Worm (Caenorhabditis elegans): ENCODE results near the gene W07G4.7.

W07G4.7 gene

DNA sequence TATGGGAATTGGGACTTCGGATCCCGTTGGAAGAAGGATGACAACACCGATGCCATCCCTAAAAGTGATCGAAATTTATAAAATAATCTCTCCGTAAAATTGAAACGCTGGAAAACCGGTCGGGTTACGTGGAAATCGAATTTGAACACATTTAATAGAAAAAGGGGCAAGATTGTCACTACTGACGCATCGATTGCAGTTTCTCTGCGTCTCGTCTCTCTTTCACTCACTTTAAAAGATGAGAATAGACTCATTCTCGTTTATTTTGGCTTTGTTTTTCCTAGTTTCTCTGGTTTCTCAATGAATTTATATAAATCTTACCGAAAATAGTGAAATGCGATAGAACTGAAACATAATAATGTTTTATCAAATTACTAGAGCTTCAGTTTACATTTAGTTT, 7.2 kb upstream of the W07G4.7 start, which contains the start of gene scyl-1 (continued):
- TF ChIP-seq ceh-63 (GFP tag; optimal IDR thresholded peaks at IDR 0.05) (no peak), elt-2 (tag; optimal IDR thresholded peaks at IDR 0.05) (peak; percentile 37), ceh-90 (tag; optimal IDR thresholded peaks at IDR 0.05) (no peak), pqm-1 (tag; optimal IDR thresholded peaks at IDR 0.05) (no peak), nhr-28 (tag; optimal IDR thresholded peaks at IDR 0.05) (no peak), jun-1 (tag; optimal IDR thresholded peaks at IDR 0.05) (peak; percentile 71), xbp-1 (tag; optimal IDR thresholded peaks at IDR 0.05) (peak; percentile 78), egl-27 (tag; optimal IDR thresholded peaks at IDR 0.05) (no peak), ztf-11 (tag; optimal IDR thresholded peaks at IDR 0.05) (peak in 1 of 2 experiments; percentile 31), nhr-90 (tag; optimal IDR thresholded peaks at IDR 0.05; ENCODE audit: poor library complexity) (peak; percentile 84), ceh-88 (GFP tag; IDR thresholded peaks at IDR 0.05) (no peak), irx-1 (tag; optimal IDR thresholded peaks at IDR 0.05) (peak; percentile 39), nhr-85 (tag) (peak; percentile 94), nhr-11 (tag; optimal IDR thresholded peaks at IDR 0.05) (peak; percentile 21), elt-3 (tag; optimal IDR thresholded peaks at IDR 0.05) (peak in 2 of 6 experiments; percentile 48 to 64), sptf-1 (tag; optimal IDR thresholded peaks at IDR 0.05) (no peak), unc-62 (GFP tag; optimal IDR thresholded peaks at IDR 0.05) (no peak), mef-2 (tag; optimal IDR thresholded peaks at IDR 0.05) (peak; percentile 8), pag-3 (tag; optimal IDR thresholded peaks at IDR 0.05; ENCODE audit: borderline replicate concordance, insufficient read depth) (no peak), grh-1 (GFP tag; IDR thresholded peaks at IDR 0.05) (peak; percentile 83), nhr-71 (tag; optimal IDR thresholded peaks at IDR 0.05) (peak; percentile 91), nhr-20 (tag; optimal IDR thresholded peaks at IDR 0.05) (peak; percentile 89), ceh-82 (tag; optimal IDR thresholded peaks at IDR 0.05) (peak; percentile 37 to 73 (median 64)), nhr-12 (tag; optimal IDR thresholded peaks at IDR 0.05) (no peak), aly-2 (tag; optimal IDR thresholded peaks at IDR 0.05) (peak; percentile 67), unc-86 (tag; optimal IDR thresholded peaks at IDR 0.05) (peak; percentile 64), sup-37 (GFP tag; optimal IDR thresholded peaks at IDR 0.05) (no peak), unc-98 (GFP tag; IDR thresholded peaks at IDR 0.05) (no peak), dsc-1 (tag; optimal IDR thresholded peaks at IDR 0.05) (peak; percentile 66), fkh-4 (tag; optimal IDR thresholded peaks at IDR 0.05; ENCODE audit: borderline replicate concordance) (no peak), blmp-1 (tag; optimal IDR thresholded peaks at IDR 0.05) (peak; percentile 76), nhr-84 (tag; optimal IDR thresholded peaks at IDR 0.05) (no peak), ztf-4 (tag; optimal IDR thresholded peaks at IDR 0.05) (peak; percentile 52), efl-3 (GFP tag; optimal IDR thresholded peaks at IDR 0.05) (no peak), lin-35 (GFP tag; optimal IDR thresholded peaks at IDR 0.05) (peak; percentile 74 to 88), lir-3 (tag; optimal IDR thresholded peaks at IDR 0.05; ENCODE audit: poor library complexity) (peak; percentile 25), isw-1 (GFP tag; IDR thresholded peaks at IDR 0.05) (peak; percentile 30; the same call in 1 of the 2 replicates), Y116A8C.19 (tag; optimal IDR thresholded peaks at IDR 0.05; ENCODE audit: borderline replicate concordance) (no peak), ces-1 (GFP tag; optimal IDR thresholded peaks at IDR 0.05) (no peak), lin-39 (tag; optimal IDR thresholded peaks at IDR 0.05) (peak; percentile 69), ama-1 (optimal IDR thresholded peaks at IDR 0.05) (no peak), snpc-4 (tag; optimal IDR thresholded peaks at IDR 0.05) (peak; percentile 39), skn-1 (tag; optimal IDR thresholded peaks at IDR 0.05) (peak; percentile 71), pax-3 (tag; optimal IDR thresholded peaks at IDR 0.05) (peak; percentile 63), hlh-4 (tag; optimal IDR thresholded peaks at IDR 0.05) (no peak), fkh-8 (tag; optimal IDR thresholded peaks at IDR 0.05) (peak; percentile 67), dpl-1 (GFP tag; optimal IDR thresholded peaks at IDR 0.05) (peak; percentile 58 to 91 (median 77)), C16A3.4 (tag; optimal IDR thresholded peaks at IDR 0.05) (peak; percentile 88), tbx-2 (tag; optimal IDR thresholded peaks at IDR 0.05) (peak; percentile 87), mdl-1 (tag; optimal IDR thresholded peaks at IDR 0.05) (peak in 1 of 2 experiments; percentile 55), rnt-1 (tag; optimal IDR thresholded peaks at IDR 0.05) (peak; percentile 89), ets-5 (GFP tag; IDR thresholded peaks at IDR 0.05) (no peak), lin-14 (GFP tag; optimal IDR thresholded peaks at IDR 0.05) (peak; percentile 90)
